Worm (Caenorhabditis elegans): ENCODE measurements around the gene efk-1.
A peak's percentile ranks its signal among the peaks of the same experiment; 100 is the strongest.

Gene efk-1

DNA sequence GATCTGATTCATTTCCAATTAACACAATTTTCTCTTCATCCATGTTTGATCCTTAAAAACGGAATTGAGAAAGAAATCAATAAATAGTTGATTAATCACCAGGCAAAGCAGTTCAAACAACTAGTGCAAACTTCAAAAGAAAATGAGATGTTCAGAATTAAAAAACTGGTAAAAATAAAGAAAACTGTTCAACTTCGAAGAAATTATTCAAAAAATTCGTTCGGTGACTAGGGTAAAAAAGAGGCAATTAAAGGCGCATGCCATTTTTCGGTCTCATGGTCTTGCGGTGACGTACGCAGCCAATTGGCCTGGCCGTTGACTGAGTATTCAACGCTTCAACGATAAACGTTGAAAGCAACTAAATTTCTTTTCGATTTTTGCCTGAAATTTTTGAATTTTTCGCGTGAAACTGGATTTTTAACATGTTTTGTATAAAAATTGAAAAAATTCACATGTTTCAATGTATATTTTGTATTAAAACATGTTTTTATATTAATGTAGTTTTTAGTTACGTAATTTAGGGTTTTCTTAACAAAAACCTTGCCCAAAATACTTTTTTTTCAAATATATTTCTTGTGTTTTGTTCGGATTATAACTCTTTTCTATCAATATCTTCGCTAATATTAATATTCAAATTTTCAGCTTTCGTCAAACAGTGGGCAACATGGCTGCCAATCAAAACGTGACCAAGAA is 38.0 kb upstream of the efk-1 start, which contains the start of the genes sna-3 and rps-3:
Gene sna-3, minus strand, starts transcription at position 51 of the 693 bp plus-strand sequence.
Gene rps-3, plus strand, starts transcription at position 643 of the 693 bp plus-strand sequence.
- no peak for TF ChIP-seq ref-1 (GFP tag; conservative IDR thresholded peaks at IDR 0.05)
- TF ChIP-seq cog-1 (tag; optimal IDR thresholded peaks at IDR 0.05), result no peak
- TF ChIP-seq klf-2 (GFP tag; conservative IDR thresholded peaks at IDR 0.05), result no peak
- no peak for TF ChIP-seq med-1 (GFP tag; optimal IDR thresholded peaks at IDR 0.05; ENCODE audit: insufficient read depth)
- TF ChIP-seq tab-1 (GFP tag; IDR thresholded peaks at IDR 0.05), result no peak
- no peak for TF ChIP-seq flt-1 (GFP tag; IDR thresholded peaks at IDR 0.05)
- TF ChIP-seq ztf-23 (GFP tag; IDR thresholded peaks at IDR 0.05), result no peak
- TF ChIP-seq ztf-29 (GFP tag; IDR thresholded peaks at IDR 0.05), result no peak
- no peak for TF ChIP-seq T22C8.4 (GFP tag; IDR thresholded peaks at IDR 0.05)

DNA sequence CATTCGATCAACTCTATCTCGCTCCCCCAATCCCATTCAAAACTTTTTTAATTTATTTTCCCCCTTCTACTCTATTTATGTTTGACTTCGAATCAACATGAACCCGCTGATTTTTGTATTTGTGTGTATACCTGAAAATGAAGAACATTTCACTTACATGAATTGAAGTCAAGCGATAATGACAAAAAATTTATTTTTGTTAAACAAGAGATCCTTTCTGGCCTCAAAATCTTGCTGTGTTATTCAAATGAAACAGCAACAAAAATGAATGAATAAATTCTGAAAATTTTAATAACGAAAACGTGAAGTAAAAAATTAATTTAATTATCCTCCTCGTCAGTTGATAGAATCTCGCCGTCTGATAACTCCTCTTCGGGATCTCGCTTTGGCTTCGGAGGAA is 34.1 kb upstream of the efk-1 start:
- TF ChIP-seq flt-1 (GFP tag; IDR thresholded peaks at IDR 0.05) (no peak), ref-1 (GFP tag; conservative IDR thresholded peaks at IDR 0.05) (no peak), T22C8.4 (GFP tag; IDR thresholded peaks at IDR 0.05) (no peak), cog-1 (tag; optimal IDR thresholded peaks at IDR 0.05) (no peak), tab-1 (GFP tag; IDR thresholded peaks at IDR 0.05) (no peak), med-1 (GFP tag; optimal IDR thresholded peaks at IDR 0.05; ENCODE audit: insufficient read depth) (no peak), ztf-23 (GFP tag; IDR thresholded peaks at IDR 0.05) (no peak), klf-2 (GFP tag; conservative IDR thresholded peaks at IDR 0.05) (no peak), ztf-29 (GFP tag; IDR thresholded peaks at IDR 0.05) (no peak)

DNA sequence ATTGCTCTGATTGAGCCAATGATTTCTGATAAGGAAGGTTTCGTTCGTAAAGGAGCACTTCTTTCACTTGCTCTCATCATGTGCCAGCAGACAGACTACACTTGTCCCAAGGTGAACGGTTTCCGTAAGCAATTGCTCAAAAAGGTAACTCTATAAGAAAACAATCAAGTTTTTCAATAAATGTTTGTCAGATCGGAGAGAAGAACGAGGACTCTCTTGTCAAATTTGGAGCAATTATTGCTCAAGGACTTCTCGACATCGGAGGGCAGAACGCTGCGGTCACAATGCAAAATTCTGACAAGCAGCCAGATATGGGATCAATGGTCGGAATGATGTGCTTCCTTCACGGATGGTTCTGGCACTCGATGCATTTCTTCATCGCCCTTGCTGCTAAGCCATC is 33.0 kb upstream of the efk-1 start:
- no peak for TF ChIP-seq ztf-23 (GFP tag; IDR thresholded peaks at IDR 0.05)
- no peak for TF ChIP-seq klf-2 (GFP tag; conservative IDR thresholded peaks at IDR 0.05)
- TF ChIP-seq ref-1 (GFP tag; conservative IDR thresholded peaks at IDR 0.05), result no peak
- TF ChIP-seq T22C8.4 (GFP tag; IDR thresholded peaks at IDR 0.05), result no peak
- TF ChIP-seq flt-1 (GFP tag; IDR thresholded peaks at IDR 0.05), result no peak
- TF ChIP-seq cog-1 (tag; optimal IDR thresholded peaks at IDR 0.05), result no peak
- no peak for TF ChIP-seq tab-1 (GFP tag; IDR thresholded peaks at IDR 0.05)
- no peak for TF ChIP-seq med-1 (GFP tag; optimal IDR thresholded peaks at IDR 0.05; ENCODE audit: insufficient read depth)
- no peak for TF ChIP-seq ztf-29 (GFP tag; IDR thresholded peaks at IDR 0.05)

DNA sequence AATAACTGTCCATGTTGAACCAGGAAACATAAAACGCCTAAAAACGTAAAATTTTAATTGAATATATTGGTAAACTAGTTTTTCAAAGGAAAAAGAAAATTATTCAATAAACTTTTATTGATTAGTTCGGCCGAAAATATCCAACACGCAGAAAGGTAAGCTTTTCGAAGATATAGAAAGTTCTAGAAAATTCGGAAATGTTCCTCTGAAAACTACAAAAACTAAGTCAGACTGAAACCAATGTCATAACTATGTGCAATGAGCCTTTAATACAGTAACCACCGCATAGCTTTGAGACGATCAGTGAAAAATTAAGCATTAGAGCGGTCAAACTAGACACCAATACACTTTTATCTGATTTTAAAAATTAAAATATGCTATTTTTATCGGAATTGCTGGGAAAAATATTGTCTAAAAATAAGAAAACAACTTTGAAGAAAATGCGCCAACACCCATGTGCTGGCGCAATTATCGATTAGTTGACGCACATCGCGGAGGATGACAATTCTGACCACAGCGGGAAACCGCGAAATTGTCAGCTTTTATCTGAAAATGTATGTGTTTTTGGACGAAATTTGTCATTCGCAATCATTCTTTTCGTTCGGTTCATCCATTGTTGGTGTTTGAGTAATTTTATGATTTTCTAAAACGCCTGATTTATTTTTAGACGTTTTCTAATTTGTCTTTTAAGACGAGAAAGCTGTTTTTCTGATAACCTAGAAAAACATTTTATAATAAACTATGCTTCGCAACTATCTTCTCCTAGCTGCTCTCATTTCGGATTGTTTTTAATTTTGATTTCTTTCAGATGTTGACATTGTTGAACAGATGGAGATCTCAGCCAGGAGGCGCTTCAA is 30.3 kb upstream of the efk-1 start, which contains the start of the genes C23G10.7 and rpn-2:
Gene C23G10.7, minus strand, starts transcription at position 37 of the 857 bp plus-strand sequence.
Gene rpn-2, plus strand, starts transcription at position 807 of the 857 bp plus-strand sequence.
- TF ChIP-seq ref-1 (GFP tag; conservative IDR thresholded peaks at IDR 0.05), result no peak
- peak; percentile 74 for TF ChIP-seq ztf-23 (GFP tag; IDR thresholded peaks at IDR 0.05)
- TF ChIP-seq T22C8.4 (GFP tag; IDR thresholded peaks at IDR 0.05), result peak; percentile 76

DNA sequence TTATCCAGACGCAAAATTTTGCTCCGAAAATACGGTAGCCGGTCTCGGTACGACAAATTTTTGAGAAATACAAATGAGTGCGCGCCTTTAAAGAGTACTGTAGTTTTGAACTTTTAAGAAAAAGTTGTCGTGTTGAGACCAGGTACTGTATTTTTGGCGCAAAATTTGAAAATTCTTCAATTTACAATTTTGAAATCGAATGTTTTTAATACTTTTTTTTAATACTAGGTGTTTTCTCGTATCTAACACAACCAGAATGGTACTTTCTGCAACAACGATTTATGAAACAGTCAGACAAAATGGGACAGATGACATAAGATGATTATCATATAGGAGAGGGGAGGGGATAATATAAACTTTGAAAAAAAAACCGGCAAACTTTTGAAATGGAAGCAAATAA is 27.4 kb upstream of the efk-1 start:
- TF ChIP-seq ref-1 (GFP tag; conservative IDR thresholded peaks at IDR 0.05), result no peak
- TF ChIP-seq ztf-23 (GFP tag; IDR thresholded peaks at IDR 0.05), result no peak
- no peak for TF ChIP-seq ztf-29 (GFP tag; IDR thresholded peaks at IDR 0.05)
- TF ChIP-seq med-1 (GFP tag; optimal IDR thresholded peaks at IDR 0.05; ENCODE audit: insufficient read depth), result no peak

DNA sequence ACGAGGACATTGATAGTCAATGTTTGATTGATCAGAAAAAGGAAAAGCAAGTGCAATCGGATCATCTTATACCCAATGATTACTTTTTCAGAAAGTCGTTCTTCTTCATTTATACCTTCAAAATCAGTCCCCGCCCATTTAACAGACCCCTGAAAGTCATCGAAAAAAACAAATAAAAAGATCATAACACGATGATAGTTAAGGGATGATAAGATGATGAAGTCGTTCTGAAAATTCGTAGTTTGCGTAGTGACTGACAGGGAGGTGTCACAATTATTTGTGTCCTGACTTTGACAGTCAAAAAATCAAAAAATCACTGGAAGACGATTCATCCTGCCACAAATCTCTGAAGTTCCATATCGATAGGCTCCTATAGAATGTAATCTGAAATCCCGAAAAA is 26.1 kb upstream of the efk-1 start, which contains the start of gene ugt-66:
Gene ugt-66, minus strand, starts transcription at position 101 of the 400 bp plus-strand sequence.
- TF ChIP-seq ztf-29 (GFP tag; IDR thresholded peaks at IDR 0.05) (no peak), cog-1 (tag; optimal IDR thresholded peaks at IDR 0.05) (no peak), klf-2 (GFP tag; conservative IDR thresholded peaks at IDR 0.05) (no peak), ztf-23 (GFP tag; IDR thresholded peaks at IDR 0.05) (no peak), T22C8.4 (GFP tag; IDR thresholded peaks at IDR 0.05) (no peak), ref-1 (GFP tag; conservative IDR thresholded peaks at IDR 0.05) (no peak), med-1 (GFP tag; optimal IDR thresholded peaks at IDR 0.05; ENCODE audit: insufficient read depth) (no peak), tab-1 (GFP tag; IDR thresholded peaks at IDR 0.05) (no peak), flt-1 (GFP tag; IDR thresholded peaks at IDR 0.05) (no peak)

DNA sequence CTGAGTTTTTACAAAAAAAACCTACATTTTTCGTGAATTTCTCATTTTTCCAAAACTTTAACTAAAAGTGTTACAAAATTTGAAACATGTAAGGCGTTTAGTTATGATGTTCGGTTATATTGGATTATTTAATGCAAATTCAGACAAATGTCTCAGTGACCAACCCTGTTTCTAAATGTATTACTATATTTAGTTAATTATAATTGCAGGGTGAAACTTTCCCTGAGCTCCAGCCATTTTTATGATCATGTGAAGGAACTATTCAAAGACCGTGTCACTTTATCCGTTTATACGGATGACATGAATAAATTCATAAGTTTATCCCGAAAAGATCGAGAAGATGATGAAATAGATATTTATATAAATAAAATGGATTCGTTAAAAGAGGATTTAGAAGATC is 22.5 kb upstream of the efk-1 start, which contains the start of gene C23G10.5:
Gene C23G10.5, plus strand, starts transcription at position 301 of the 400 bp plus-strand sequence.
- no peak for TF ChIP-seq flt-1 (GFP tag; IDR thresholded peaks at IDR 0.05)
- no peak for TF ChIP-seq tab-1 (GFP tag; IDR thresholded peaks at IDR 0.05)
- TF ChIP-seq ref-1 (GFP tag; conservative IDR thresholded peaks at IDR 0.05), result no peak
- TF ChIP-seq ztf-29 (GFP tag; IDR thresholded peaks at IDR 0.05), result no peak
- no peak for TF ChIP-seq med-1 (GFP tag; optimal IDR thresholded peaks at IDR 0.05; ENCODE audit: insufficient read depth)
- no peak for TF ChIP-seq klf-2 (GFP tag; conservative IDR thresholded peaks at IDR 0.05)
- TF ChIP-seq T22C8.4 (GFP tag; IDR thresholded peaks at IDR 0.05), result no peak
- TF ChIP-seq cog-1 (tag; optimal IDR thresholded peaks at IDR 0.05), result no peak
- TF ChIP-seq ztf-23 (GFP tag; IDR thresholded peaks at IDR 0.05), result no peak

DNA sequence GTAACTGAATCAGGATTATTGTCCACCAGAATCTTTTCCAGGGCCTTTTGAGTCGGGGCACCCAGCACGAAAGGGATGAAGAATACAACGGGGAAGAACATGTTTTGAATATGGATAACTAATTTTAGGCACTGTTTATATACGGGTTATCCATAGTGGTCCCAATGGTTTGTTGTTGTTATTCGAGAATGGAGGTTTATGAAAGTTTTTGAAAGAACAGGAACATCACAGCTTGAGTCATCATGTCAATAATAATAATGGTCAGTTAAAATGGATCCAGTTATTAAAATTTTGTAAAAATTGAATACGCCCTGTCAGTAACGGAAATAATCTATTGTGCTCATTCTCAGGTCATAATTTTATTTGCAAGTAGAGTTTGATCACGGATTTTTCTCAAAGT is 14.8 kb upstream of the efk-1 start, which contains the start of gene nas-28:
Gene nas-28, minus strand, starts transcription at position 101 of the 400 bp plus-strand sequence.
- TF ChIP-seq cog-1 (tag; optimal IDR thresholded peaks at IDR 0.05) (no peak), ref-1 (GFP tag; conservative IDR thresholded peaks at IDR 0.05) (no peak), T22C8.4 (GFP tag; IDR thresholded peaks at IDR 0.05) (no peak), flt-1 (GFP tag; IDR thresholded peaks at IDR 0.05) (no peak), klf-2 (GFP tag; conservative IDR thresholded peaks at IDR 0.05) (no peak), ztf-29 (GFP tag; IDR thresholded peaks at IDR 0.05) (no peak), tab-1 (GFP tag; IDR thresholded peaks at IDR 0.05) (no peak), ztf-23 (GFP tag; IDR thresholded peaks at IDR 0.05) (no peak), med-1 (GFP tag; optimal IDR thresholded peaks at IDR 0.05; ENCODE audit: insufficient read depth) (no peak)

DNA sequence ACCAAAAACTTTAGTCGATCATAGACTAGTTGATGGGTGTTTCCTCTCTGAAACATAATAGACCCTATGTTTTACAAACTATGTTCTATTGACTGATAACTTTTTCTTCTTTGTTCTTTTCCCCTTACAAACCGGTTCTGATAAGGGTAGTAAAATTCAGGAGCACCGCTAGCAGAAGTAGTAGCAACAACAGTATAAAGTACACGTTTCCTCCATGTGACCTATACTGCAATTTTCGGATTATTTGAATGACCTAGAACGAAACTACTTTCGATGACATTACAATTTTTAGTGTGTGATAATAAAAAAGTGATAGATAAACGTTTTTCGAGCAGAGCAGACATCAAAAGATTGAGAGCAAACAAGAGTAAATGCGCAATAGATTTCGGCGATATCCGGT is 11.9 kb upstream of the efk-1 start:
- TF ChIP-seq tab-1 (GFP tag; IDR thresholded peaks at IDR 0.05) (no peak), T22C8.4 (GFP tag; IDR thresholded peaks at IDR 0.05) (no peak), klf-2 (GFP tag; conservative IDR thresholded peaks at IDR 0.05) (no peak), flt-1 (GFP tag; IDR thresholded peaks at IDR 0.05) (no peak), ztf-23 (GFP tag; IDR thresholded peaks at IDR 0.05) (no peak), ztf-29 (GFP tag; IDR thresholded peaks at IDR 0.05) (no peak), med-1 (GFP tag; optimal IDR thresholded peaks at IDR 0.05; ENCODE audit: insufficient read depth) (no peak), ref-1 (GFP tag; conservative IDR thresholded peaks at IDR 0.05) (no peak), cog-1 (tag; optimal IDR thresholded peaks at IDR 0.05) (no peak)

Data from whole organism, midembryonic.